Fruit fly (Drosophila melanogaster) S2 (cell line): ENCODE measurements around the gene AcCoAS.

Source experiments
- CG8478 ChIP-seq: fragments of >200 bp; optimal IDR thresholded peaks from 2 replicates; lab custom pipeline; 2018
- CTCF ChIP-seq, 2 experiments: fragments of >200 bp; optimal IDR thresholded peaks; 2 replicates each; lab custom pipeline; 2018

- TF ChIP-seq CTCF (optimal IDR thresholded peaks at IDR 0.05; lab: Kevin White, UChicago) = no peak
- no peak for TF ChIP-seq CG8478
Observed at dm6 chr3L:21226309-21226708, 53.7 kb downstream of the AcCoAS start, which contains the start of gene Eip78C.
